Worm (Caenorhabditis elegans): ENCODE measurements around the gene gsp-1.

- no peak for TF ChIP-seq fos-1 (tag; optimal IDR thresholded peaks at IDR 0.05)
- no peak for TF ChIP-seq dmd-4 (tag; optimal IDR thresholded peaks at IDR 0.05)
- no peak for TF ChIP-seq egl-27 (tag; optimal IDR thresholded peaks at IDR 0.05)
These were observed 29.8 kb downstream of the gsp-1 start for ce11 chrV:10711829-10712607.

Data from whole organism, L2 larva.